Fruit fly (Drosophila melanogaster) whole organism, pupa: ENCODE measurements around the gene CG32023.

ENCODE experiments used
- CG10348 ChIP-seq: fragments of 200-800 bp; sonication (Bioruptor generic); IDR thresholded peaks from 2 replicates; pipeline ENCODE4 v1.3.6; 2022; ENCODE audit warnings: missing biosample characterization, missing genetic modification characterization
- CG12605 ChIP-seq: fragments of 200-800 bp; sonication (Bioruptor generic); IDR thresholded peaks from 2 replicates; pipeline ENCODE4 v1.3.6; 2022; ENCODE audit warnings: missing biosample characterization, missing genetic modification characterization
- CG13204 ChIP-seq: fragments of 200-800 bp; sonication (Bioruptor generic); optimal IDR thresholded peaks from 2 replicates; lab custom pipeline; 2018; ENCODE audit warnings: missing biosample characterization, mild to moderate bottlenecking, missing genetic modification characterization, moderate library complexity
- CG14655 ChIP-seq: fragments of 200-800 bp; sonication (Bioruptor generic); optimal IDR thresholded peaks from 3 replicates; lab custom pipeline; 2017; ENCODE audit warnings: mild to moderate bottlenecking, missing biosample characterization, missing genetic modification reagents, missing genetic modification characterization
- CG15710 ChIP-seq: fragments of 200-800 bp; sonication (Bioruptor generic); optimal IDR thresholded peaks from 2 replicates; lab custom pipeline; 2018; ENCODE audit warnings: missing biosample characterization, mild to moderate bottlenecking, missing genetic modification characterization, moderate library complexity
- CG17806 ChIP-seq: fragments of 200-800 bp; sonication (Bioruptor generic); optimal IDR thresholded peaks from 2 replicates; lab custom pipeline; 2018; ENCODE audit warnings: missing biosample characterization, mild to moderate bottlenecking, missing genetic modification characterization, moderate library complexity
- CG32121 ChIP-seq: fragments of 200-800 bp; sonication (Bioruptor generic); IDR thresholded peaks from 2 replicates; pipeline ENCODE4 v1.3.6; 2022; ENCODE audit warnings: missing biosample characterization, missing genetic modification characterization
- CG34367 ChIP-seq: fragments of 200-800 bp; sonication (Bioruptor generic); optimal IDR thresholded peaks from 2 replicates; lab custom pipeline; 2018; ENCODE audit warnings: missing biosample characterization, mild to moderate bottlenecking, missing genetic modification characterization
- CG4496 ChIP-seq: fragments of 200-800 bp; sonication (Bioruptor generic); IDR thresholded peaks from 3 replicates; pipeline ENCODE4 v1.3.6; 2022; ENCODE audit warnings: missing biosample characterization, missing genetic modification characterization
- CG8159 ChIP-seq: fragments of 200-800 bp; sonication (Bioruptor generic); optimal IDR thresholded peaks from 3 replicates; lab custom pipeline; 2018; ENCODE audit warnings: missing biosample characterization, mild to moderate bottlenecking, missing genetic modification characterization, moderate library complexity
- CG8301 ChIP-seq: fragments of 200-800 bp; sonication (Bioruptor generic); optimal IDR thresholded peaks from 2 replicates; lab custom pipeline; 2018; ENCODE audit warnings: missing biosample characterization, mild to moderate bottlenecking, missing genetic modification characterization
- CG9948 ChIP-seq: fragments of 200-800 bp; sonication (Bioruptor generic); optimal IDR thresholded peaks from 2 replicates; lab custom pipeline; 2018; ENCODE audit warnings: missing biosample characterization, mild to moderate bottlenecking, missing genetic modification characterization, moderate library complexity
- D1 ChIP-seq: fragments of 200-800 bp; sonication (Bioruptor generic); optimal IDR thresholded peaks from 2 replicates; lab custom pipeline; 2018; ENCODE audit warnings: missing biosample characterization, mild to moderate bottlenecking, missing genetic modification characterization, moderate library complexity
- EcR ChIP-seq: fragments of 200-800 bp; sonication (Bioruptor generic); optimal IDR thresholded peaks from 3 replicates; lab custom pipeline; 2019; ENCODE audit warnings: missing biosample characterization, missing genetic modification characterization, mild to moderate bottlenecking, moderate library complexity, missing genetic modification reagents
- Ets98B ChIP-seq: fragments of 200-800 bp; sonication (Bioruptor generic); IDR thresholded peaks from 2 replicates; pipeline ENCODE4 v1.3.6; 2022; ENCODE audit warnings: missing biosample characterization, missing genetic modification characterization
- Pif1A ChIP-seq: fragments of 200-800 bp; sonication (Bioruptor generic); optimal IDR thresholded peaks from 3 replicates; lab custom pipeline; 2016; ENCODE audit warnings: missing biosample characterization, missing genetic modification characterization
- Pif1B ChIP-seq: fragments of 200-800 bp; sonication (Bioruptor generic); optimal IDR thresholded peaks from 3 replicates; lab custom pipeline; 2016; ENCODE audit warnings: missing biosample characterization, missing genetic modification characterization
- Snoo ChIP-seq: fragments of 200-800 bp; sonication (Bioruptor generic); optimal IDR thresholded peaks from 3 replicates; lab custom pipeline; 2017; ENCODE audit warnings: missing biosample characterization, mild to moderate bottlenecking, missing genetic modification characterization, inconsistent platforms
- fd96Ca ChIP-seq: fragments of 200-800 bp; sonication (Bioruptor generic); IDR thresholded peaks from 3 replicates; pipeline ENCODE4 v1.3.6; 2022; ENCODE audit warnings: missing biosample characterization, missing genetic modification characterization
- gl ChIP-seq: fragments of 200-800 bp; sonication (Bioruptor generic); optimal IDR thresholded peaks from 2 replicates; lab custom pipeline; 2018; ENCODE audit warnings: missing biosample characterization, mild to moderate bottlenecking, missing genetic modification characterization
- rn ChIP-seq: fragments of 200-800 bp; sonication (Bioruptor generic); IDR thresholded peaks from 2 replicates; pipeline ENCODE4 v1.3.6; 2022; ENCODE audit warnings: missing biosample characterization, missing genetic modification characterization

Gene CG32023

dm6 chr3L:8842359-8842758 lies 38.4 kb upstream of the CG32023 start:
- TF ChIP-seq fd96Ca (GFP tag; lab: Robert Waterston, UW) (no peak), CG15710 (no peak), D1 (tag; lab: Kevin White, UChicago) (no peak), CG10348 (GFP tag; lab: Robert Waterston, UW) (no peak), CG8159 (tag; lab: Kevin White, UChicago) (no peak), CG12605 (GFP tag; lab: Robert Waterston, UW) (no peak), CG32121 (GFP tag; lab: Robert Waterston, UW) (no peak), rn (no peak), gl (no peak), CG17806 (tag; lab: Kevin White, UChicago) (no peak), Snoo (tag; lab: Kevin White, UChicago) (no peak), CG34367 (tag; lab: Kevin White, UChicago) (no peak), CG9948 (tag; lab: Kevin White, UChicago) (no peak), CG14655 (GFP tag; lab: Kevin White, UChicago) (no peak)

- TF ChIP-seq gl: no peak
- TF ChIP-seq CG32121 (GFP tag; lab: Robert Waterston, UW): peak; percentile 47
- TF ChIP-seq CG8301 (tag; lab: Kevin White, UChicago): peak; percentile 41
- TF ChIP-seq fd96Ca (GFP tag; lab: Robert Waterston, UW): no peak
- TF ChIP-seq CG10348 (GFP tag; lab: Robert Waterston, UW): no peak
- no peak for TF ChIP-seq D1 (tag; lab: Kevin White, UChicago)
- TF ChIP-seq CG12605 (GFP tag; lab: Robert Waterston, UW): no peak
- TF ChIP-seq CG17806 (tag; lab: Kevin White, UChicago): peak; percentile 60
- 0 out of 2 replicates have a peak, but pooled peaks have one; percentile 14 for TF ChIP-seq Ets98B (GFP tag; lab: Robert Waterston, UW)
- no peak for TF ChIP-seq CG13204 (GFP tag; lab: Kevin White, UChicago)
- TF ChIP-seq CG15710: peak; percentile 63
- TF ChIP-seq CG34367 (tag; lab: Kevin White, UChicago): peak; percentile 41
- TF ChIP-seq EcR: no peak
- peak; percentile 56; the same call in 2 of the 3 replicates for TF ChIP-seq CG4496
- peak; percentile 58 for TF ChIP-seq CG9948 (tag; lab: Kevin White, UChicago)
- TF ChIP-seq Snoo (tag; lab: Kevin White, UChicago): peak; percentile 64
- peak; percentile 40 for TF ChIP-seq Pif1A (GFP tag; lab: Kevin White, UChicago)
- TF ChIP-seq Pif1B (GFP tag; lab: Kevin White, UChicago): no peak
- TF ChIP-seq CG8159 (tag; lab: Kevin White, UChicago): peak; percentile 63
- peak; percentile 20; the same call in 1 of the 2 replicates for TF ChIP-seq rn
- TF ChIP-seq CG14655 (GFP tag; lab: Kevin White, UChicago): peak; percentile 46
These were observed 37.8 kb upstream of the CG32023 start for dm6 chr3L:8841757-8842156.

- TF ChIP-seq gl (peak; percentile 46), CG10348 (GFP tag; lab: Robert Waterston, UW) (no peak), Pif1B (GFP tag; lab: Kevin White, UChicago) (peak; percentile 75), CG14655 (GFP tag; lab: Kevin White, UChicago) (peak; percentile 83), CG8159 (tag; lab: Kevin White, UChicago) (peak; percentile 79), Ets98B (GFP tag; lab: Robert Waterston, UW) (no peak), CG12605 (GFP tag; lab: Robert Waterston, UW) (peak; percentile 12; the same call in 1 of the 2 replicates), rn (no peak), CG17806 (tag; lab: Kevin White, UChicago) (peak; percentile 70), CG32121 (GFP tag; lab: Robert Waterston, UW) (no peak), CG4496 (peak; percentile 20; the same call in 1 of the 3 replicates), Pif1A (GFP tag; lab: Kevin White, UChicago) (peak; percentile 69), CG15710 (peak; percentile 66), Snoo (tag; lab: Kevin White, UChicago) (peak; percentile 43), fd96Ca (GFP tag; lab: Robert Waterston, UW) (no peak), CG13204 (GFP tag; lab: Kevin White, UChicago) (peak; percentile 41), CG8301 (tag; lab: Kevin White, UChicago) (peak; percentile 78), CG34367 (tag; lab: Kevin White, UChicago) (peak; percentile 47), CG9948 (tag; lab: Kevin White, UChicago) (peak; percentile 65), EcR (peak; percentile 48), D1 (tag; lab: Kevin White, UChicago) (peak; percentile 21)
These were observed 35.8 kb upstream of the CG32023 start for dm6 chr3L:8839563-8840425.

- TF ChIP-seq CG9948 (tag; lab: Kevin White, UChicago): no peak
- TF ChIP-seq CG15710: no peak
- TF ChIP-seq CG14655 (GFP tag; lab: Kevin White, UChicago): no peak
- no peak for TF ChIP-seq Pif1A (GFP tag; lab: Kevin White, UChicago)
- 0 out of 3 replicates have a peak, but pooled peaks have one; percentile 10 for TF ChIP-seq fd96Ca (GFP tag; lab: Robert Waterston, UW)
- TF ChIP-seq gl: no peak
- TF ChIP-seq EcR: peak; percentile 92
- no peak for TF ChIP-seq rn
- TF ChIP-seq CG4496: no peak
- no peak for TF ChIP-seq CG10348 (GFP tag; lab: Robert Waterston, UW)
- TF ChIP-seq CG8159 (tag; lab: Kevin White, UChicago): no peak
- TF ChIP-seq Ets98B (GFP tag; lab: Robert Waterston, UW): no peak
- TF ChIP-seq Snoo (tag; lab: Kevin White, UChicago): no peak
- TF ChIP-seq CG32121 (GFP tag; lab: Robert Waterston, UW): no peak
- TF ChIP-seq CG13204 (GFP tag; lab: Kevin White, UChicago): peak; percentile 60
- TF ChIP-seq, all 21 proteins: peak for 3
These were observed 35.1 kb upstream of the CG32023 start for dm6 chr3L:8839130-8839529.
